Worm (Caenorhabditis elegans) whole organism, early embryonic: ENCODE results near the gene btb-12.
"Not testable (repeated sequence)": the region's sequence is repeated elsewhere in the genome, so short reads cannot be mapped to it uniquely, and the experiment has no call there.

Experiments used
- B0310.2 ChIP-seq: sonication (generic microtip); optimal IDR thresholded peaks from 2 replicates; lab custom pipeline; 2016; ENCODE audit warnings: mild to moderate bottlenecking, missing genetic modification characterization, missing compliant biosample characterization
- F13C5.2 ChIP-seq: sonication (generic microtip); optimal IDR thresholded peaks from 2 replicates; lab custom pipeline; 2017; ENCODE audit warnings: mild to moderate bottlenecking, missing genetic modification characterization, inconsistent platforms, missing compliant biosample characterization
- aly-1 ChIP-seq: sonication (generic microtip); optimal IDR thresholded peaks from 2 replicates; lab custom pipeline; 2016; ENCODE audit warnings: missing genetic modification characterization, missing compliant biosample characterization
- ama-1 ChIP-seq: fragments of 150-350 bp; optimal IDR thresholded peaks from 2 replicates; lab custom pipeline; 2014
- ceh-13 ChIP-seq: fragments of 200-800 bp; sonication (Bioruptor generic); optimal IDR thresholded peaks from 2 replicates; lab custom pipeline; 2018; ENCODE audit warnings: mild to moderate bottlenecking, missing genetic modification characterization, missing compliant biosample characterization
- ceh-36 ChIP-seq: sonication (generic microtip); optimal IDR thresholded peaks from 2 replicates; lab custom pipeline; 2016; ENCODE audit warnings: missing genetic modification characterization, inconsistent platforms, missing compliant biosample characterization
- ets-7 ChIP-seq: sonication (generic microtip); optimal IDR thresholded peaks from 2 replicates; lab custom pipeline; 2016; ENCODE audit warnings: missing genotype, missing genetic modification characterization, missing compliant biosample characterization
- flt-1 ChIP-seq: fragments of 200-800 bp; sonication (Bioruptor generic); IDR thresholded peaks from 2 replicates; pipeline ENCODE4 v1.3.6; 2022; ENCODE audit warnings: missing genetic modification characterization, missing compliant biosample characterization
- hmbx-1 ChIP-seq: sonication (generic microtip); optimal IDR thresholded peaks from 2 replicates; lab custom pipeline; 2016; ENCODE audit warnings: mild to moderate bottlenecking, missing genetic modification characterization, missing compliant biosample characterization
- hmg-4 ChIP-seq: fragments of 200-800 bp; sonication (Bioruptor generic); optimal IDR thresholded peaks from 2 replicates; lab custom pipeline; 2018; ENCODE audit warnings: mild to moderate bottlenecking, missing genetic modification characterization, missing compliant biosample characterization
- hnd-1 ChIP-seq: sonication (generic microtip); optimal IDR thresholded peaks from 2 replicates; lab custom pipeline; 2016; ENCODE audit warnings: missing genetic modification characterization, missing compliant biosample characterization
- pes-1 ChIP-seq: fragments of 200-800 bp; sonication (Bioruptor generic); IDR thresholded peaks from 2 replicates; pipeline ENCODE4 v1.3.6; 2022; ENCODE audit warnings: missing genetic modification reagents, missing genetic modification characterization, missing compliant biosample characterization
- scrt-1 ChIP-seq: fragments of 200-800 bp; sonication (Bioruptor generic); IDR thresholded peaks from 2 replicates; pipeline ENCODE4 v1.3.6; 2022; ENCODE audit warnings: missing genetic modification characterization, missing compliant biosample characterization
- sea-1 ChIP-seq: fragments of 200-800 bp; sonication (Bioruptor generic); conservative IDR thresholded peaks from 2 replicates; pipeline ENCODE4 v1.3.6; 2022; ENCODE audit warnings: missing genetic modification characterization, missing compliant biosample characterization
- tbx-11 ChIP-seq: fragments of 200-800 bp; sonication (Bioruptor generic); IDR thresholded peaks from 2 replicates; pipeline ENCODE4 v1.3.6; 2022; ENCODE audit warnings: missing genetic modification characterization, missing compliant biosample characterization
- tbx-37 ChIP-seq: fragments of 200-800 bp; sonication (Bioruptor generic); conservative IDR thresholded peaks from 2 replicates; pipeline ENCODE4 v1.3.6; 2022; ENCODE audit warnings: missing genetic modification reagents, missing genetic modification characterization, missing compliant biosample characterization
- tra-4 ChIP-seq: sonication (generic microtip); optimal IDR thresholded peaks from 2 replicates; lab custom pipeline; 2017; ENCODE audit warnings: missing genetic modification characterization, missing compliant biosample characterization

btb-12 gene

DNA sequence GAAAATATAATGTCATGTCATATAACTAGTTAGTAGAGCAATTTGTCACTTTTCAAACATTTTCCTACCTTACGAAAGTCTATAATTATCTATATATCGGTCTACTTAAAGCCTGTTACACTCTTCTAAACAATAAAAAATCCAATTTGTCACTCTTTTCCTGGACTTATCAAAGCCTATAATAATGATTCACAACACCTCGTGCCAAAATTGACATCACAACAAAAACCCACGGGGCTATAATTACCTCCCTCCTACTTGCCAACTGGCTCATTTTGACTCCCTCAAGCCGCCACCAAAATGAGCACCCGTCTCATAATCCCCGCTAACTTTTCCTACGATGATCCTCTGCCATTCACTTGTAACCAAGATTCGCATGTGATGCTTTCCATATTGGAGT lies 18.6 kb upstream of the btb-12 start, which contains the start of gene srg-20:
Gene srg-20, plus strand, starts transcription at position 301 of the 400 bp plus-strand sequence.
- not testable (repeated sequence) for TF ChIP-seq ets-7 (tag; lab: Kevin White, UChicago); tbx-11; hmbx-1 (tag; lab: Kevin White, UChicago)

DNA sequence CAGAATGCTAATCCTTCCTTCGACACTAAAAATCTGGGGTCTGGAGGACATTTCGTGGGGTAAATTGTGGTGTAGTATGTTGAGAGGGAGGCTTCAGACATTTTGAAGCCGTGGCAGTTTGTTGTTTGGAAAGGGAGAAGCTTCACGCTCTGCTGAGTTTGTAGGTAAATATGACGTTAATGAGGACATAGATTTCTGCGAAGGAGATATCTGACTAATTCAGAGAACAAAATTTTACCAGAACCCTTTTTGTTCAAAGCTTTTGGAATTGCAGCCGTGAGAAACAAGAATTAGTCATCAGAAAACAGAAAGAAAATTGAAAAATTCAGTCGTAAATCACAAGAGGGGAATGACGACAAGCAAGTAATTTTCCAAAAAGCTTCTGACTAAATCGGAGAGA lies 14.5 kb upstream of the btb-12 start, which contains the start of gene srh-72:
Gene srh-72, minus strand, starts transcription at position 101 of the 400 bp plus-strand sequence.
- TF ChIP-seq tra-4 (no peak), ets-7 (tag; lab: Kevin White, UChicago) (no peak), hmbx-1 (tag; lab: Kevin White, UChicago) (no peak), pes-1 (no peak), hnd-1 (tag; lab: Kevin White, UChicago) (no peak), scrt-1 (GFP tag; lab: Robert Waterston, UW) (no peak), B0310.2 (tag; lab: Kevin White, UChicago) (no peak), sea-1 (no peak), F13C5.2 (tag; lab: Kevin White, UChicago) (no peak), ceh-36 (no peak), ama-1 (no peak), tbx-11 (no peak)

ce11 chrII:1644777-1645348 lies 10.2 kb upstream of the btb-12 start, which contains the start of gene ZC204.6:
ZC204.6 (minus strand) TSS chrII:1644827.
- TF ChIP-seq ceh-13 (GFP tag; lab: Kevin White, UChicago) = no peak
- TF ChIP-seq F13C5.2 (tag; lab: Kevin White, UChicago) = no peak
- no peak for TF ChIP-seq ets-7 (tag; lab: Kevin White, UChicago)
- no peak for TF ChIP-seq tbx-11

ce11 chrII:1646199-1646598 lies 8.8 kb upstream of the btb-12 start, which contains the start of gene ZC204.17:
ZC204.17 (minus strand) TSS chrII:1646299.
- TF ChIP-seq scrt-1 (GFP tag; lab: Robert Waterston, UW) (no peak), tra-4 (no peak), ceh-36 (no peak), F13C5.2 (tag; lab: Kevin White, UChicago) (no peak), ceh-13 (GFP tag; lab: Kevin White, UChicago) (no peak), hmg-4 (GFP tag; lab: Kevin White, UChicago) (no peak), hnd-1 (tag; lab: Kevin White, UChicago) (no peak), sea-1 (no peak)

DNA sequence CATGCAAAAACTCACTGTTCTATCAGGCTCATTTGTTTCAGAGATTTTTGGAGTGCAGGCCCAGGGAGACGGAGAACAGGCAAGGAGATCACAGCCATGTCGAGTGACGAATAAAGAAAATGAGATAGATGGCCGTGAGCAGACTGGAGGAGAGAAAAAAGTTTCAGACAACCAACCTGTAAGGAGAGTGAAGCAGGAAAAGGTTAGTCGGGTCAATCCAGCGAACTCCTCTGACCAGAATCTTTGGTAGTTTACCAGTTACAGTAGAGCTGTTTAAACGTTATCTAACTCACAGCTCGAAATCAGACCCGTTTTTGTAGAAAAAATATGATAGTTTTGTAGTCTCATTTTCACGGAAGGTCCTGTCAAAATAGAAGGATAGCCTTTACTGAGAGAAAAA lies 6.2 kb upstream of the btb-12 start, which contains the start of gene fbxb-21:
Gene fbxb-21, minus strand, starts transcription at position 101 of the 400 bp plus-strand sequence.
- TF ChIP-seq flt-1 (GFP tag; lab: Robert Waterston, UW) = no peak
- TF ChIP-seq F13C5.2 (tag; lab: Kevin White, UChicago) = no peak
- no peak for TF ChIP-seq ets-7 (tag; lab: Kevin White, UChicago)

DNA sequence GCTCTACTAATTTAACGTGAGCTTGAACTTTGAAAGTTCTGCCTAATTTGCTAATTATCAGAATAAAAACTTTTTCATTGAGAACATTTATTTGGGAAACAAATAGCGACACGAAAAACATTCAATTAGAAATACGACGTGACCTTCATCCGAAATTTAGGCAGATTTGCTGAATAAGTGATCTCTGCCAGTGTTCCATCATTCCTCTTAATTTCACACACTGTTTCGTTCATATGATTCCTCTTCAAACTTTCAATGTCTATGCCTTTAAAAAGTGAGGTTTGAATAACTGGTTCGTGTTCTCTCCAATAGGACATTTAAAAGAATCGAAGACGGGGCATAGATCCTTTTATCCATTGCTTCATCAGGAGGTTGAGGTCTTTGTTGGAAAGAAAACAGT lies 4.5 kb upstream of the btb-12 start, which contains the start of gene fbxb-20:
Gene fbxb-20, minus strand, starts transcription at position 101 of the 400 bp plus-strand sequence.
- TF ChIP-seq ets-7 (tag; lab: Kevin White, UChicago) = no peak

DNA sequence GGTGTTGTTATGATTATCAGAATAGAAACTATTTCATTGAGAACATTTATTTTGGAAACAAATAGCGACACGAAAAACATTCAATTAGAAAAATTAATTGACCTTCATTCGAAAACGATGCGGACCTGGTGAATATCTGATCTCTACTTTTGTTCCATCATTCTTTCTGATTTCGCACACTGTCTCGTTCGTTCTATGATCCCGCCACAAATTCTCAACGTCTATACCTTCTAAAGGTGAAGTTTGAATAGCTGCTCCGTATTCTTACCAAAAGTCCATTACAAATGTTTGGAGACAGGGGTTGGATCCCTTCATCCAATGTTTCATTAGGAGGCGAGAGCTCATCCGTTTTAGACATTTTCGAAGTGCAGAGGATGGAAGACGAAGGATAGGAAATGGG lies 3.2 kb upstream of the btb-12 start, which contains the start of gene fbxb-16:
Gene fbxb-16, minus strand, starts transcription at position 101 of the 400 bp plus-strand sequence.
- TF ChIP-seq sea-1 = no peak
- TF ChIP-seq tra-4 = no peak
- TF ChIP-seq tbx-11 = no peak
- TF ChIP-seq pes-1 = no peak
- no peak for TF ChIP-seq flt-1 (GFP tag; lab: Robert Waterston, UW)
- no peak for TF ChIP-seq hmg-4 (GFP tag; lab: Kevin White, UChicago)
- no peak for TF ChIP-seq B0310.2 (tag; lab: Kevin White, UChicago)
- TF ChIP-seq hmbx-1 (tag; lab: Kevin White, UChicago) = no peak
- no peak for TF ChIP-seq ceh-13 (GFP tag; lab: Kevin White, UChicago)
- no peak for TF ChIP-seq aly-1 (tag; lab: Kevin White, UChicago)
- no peak for TF ChIP-seq scrt-1 (GFP tag; lab: Robert Waterston, UW)
- no peak for TF ChIP-seq F13C5.2 (tag; lab: Kevin White, UChicago)
- no peak for TF ChIP-seq tbx-37 (GFP tag; lab: Robert Waterston, UW)
- no peak for TF ChIP-seq ama-1
- no peak for TF ChIP-seq ceh-36
- no peak for TF ChIP-seq ets-7 (tag; lab: Kevin White, UChicago)

ce11 chrII:1653397-1653796 lies 1.6 kb upstream of the btb-12 start, which contains the start of gene fbxb-15:
fbxb-15 (minus strand) TSS chrII:1653497.
- TF ChIP-seq sea-1 (no peak), flt-1 (GFP tag; lab: Robert Waterston, UW) (no peak), ceh-13 (GFP tag; lab: Kevin White, UChicago) (no peak), tra-4 (no peak), hmbx-1 (tag; lab: Kevin White, UChicago) (no peak), F13C5.2 (tag; lab: Kevin White, UChicago) (no peak), ama-1 (no peak), aly-1 (tag; lab: Kevin White, UChicago) (no peak), ceh-36 (no peak), hnd-1 (tag; lab: Kevin White, UChicago) (no peak), tbx-37 (GFP tag; lab: Robert Waterston, UW) (no peak), B0310.2 (tag; lab: Kevin White, UChicago) (no peak), scrt-1 (GFP tag; lab: Robert Waterston, UW) (no peak), tbx-11 (no peak), pes-1 (no peak)
